Fruit fly (Drosophila melanogaster): ENCODE results near the gene CG7213.

The CG7213 gene

dm6 chr3L:8240501-8240900, at the start of gene CG7213:
CG7213 (minus strand) TSS chr3L:8240601.
- TF ChIP-seq woc (GFP tag; optimal IDR thresholded peaks at IDR 0.05) (no peak), dsf (GFP tag; optimal IDR thresholded peaks at IDR 0.05; ENCODE audit: borderline replicate concordance) (no peak), Sp1 (GFP tag; optimal IDR thresholded peaks at IDR 0.05) (no peak)

dm6 chr3L:8289336-8290258, 49.2 kb upstream of the CG7213 start, which contains the start of gene cert:
cert (minus strand) TSS chr3L:8289870.
- peak; percentile 36 for TF ChIP-seq sv (GFP tag; optimal IDR thresholded peaks at IDR 0.05)
- no peak for TF ChIP-seq Rel (GFP tag; optimal IDR thresholded peaks at IDR 0.05)
- peak; percentile 19 for TF ChIP-seq Rel (tag; optimal IDR thresholded peaks at IDR 0.05)
- no peak for TF ChIP-seq GATAd (GFP tag; optimal IDR thresholded peaks at IDR 0.05)
- TF ChIP-seq Dfd (GFP tag; optimal IDR thresholded peaks at IDR 0.05): no peak
- TF ChIP-seq usp (GFP tag; optimal IDR thresholded peaks at IDR 0.05): no peak
- TF ChIP-seq pan (optimal IDR thresholded peaks at IDR 0.05): no peak
- no peak for TF ChIP-seq dmrt93B (GFP tag; optimal IDR thresholded peaks at IDR 0.05)
- no peak for TF ChIP-seq jim (GFP tag; optimal IDR thresholded peaks at IDR 0.05)
- TF ChIP-seq tai (GFP tag; optimal IDR thresholded peaks at IDR 0.05): peak; percentile 83
- peak; percentile 32 for TF ChIP-seq OdsH (GFP tag; optimal IDR thresholded peaks at IDR 0.05)
- peak; percentile 50 for TF ChIP-seq Hnf4 (GFP tag; optimal IDR thresholded peaks at IDR 0.05)
- TF ChIP-seq Hr83 (GFP tag; optimal IDR thresholded peaks at IDR 0.05; ENCODE audit: poor library complexity, severe bottlenecking): peak; percentile 23
- TF ChIP-seq Sp1 (GFP tag; optimal IDR thresholded peaks at IDR 0.05): peak; percentile 28
- peak; percentile 39 for TF ChIP-seq fru (GFP tag; optimal IDR thresholded peaks at IDR 0.05)
- no peak for TF ChIP-seq woc (GFP tag; optimal IDR thresholded peaks at IDR 0.05)
- TF ChIP-seq psq (GFP tag; optimal IDR thresholded peaks at IDR 0.05): peak; percentile 33
- peak; percentile 44 for TF ChIP-seq br (GFP tag; optimal IDR thresholded peaks at IDR 0.05)
- no peak for TF ChIP-seq Abd-B (GFP tag; optimal IDR thresholded peaks at IDR 0.05)
- TF ChIP-seq foxo (GFP tag; optimal IDR thresholded peaks at IDR 0.05): peak in 1 of 2 experiments; percentile 54
- peak; percentile 52 for TF ChIP-seq h (GFP tag; optimal IDR thresholded peaks at IDR 0.05)
- peak; percentile 63 for TF ChIP-seq Jra (GFP tag; optimal IDR thresholded peaks at IDR 0.05)
- TF ChIP-seq rgr (GFP tag; optimal IDR thresholded peaks at IDR 0.05): peak; percentile 43
- TF ChIP-seq Hr78 (GFP tag; optimal IDR thresholded peaks at IDR 0.05): no peak
- peak; percentile 54 for TF ChIP-seq brk (GFP tag; optimal IDR thresholded peaks at IDR 0.05)
- peak; percentile 5 for TF ChIP-seq Myc (optimal IDR thresholded peaks at IDR 0.05)

DNA sequence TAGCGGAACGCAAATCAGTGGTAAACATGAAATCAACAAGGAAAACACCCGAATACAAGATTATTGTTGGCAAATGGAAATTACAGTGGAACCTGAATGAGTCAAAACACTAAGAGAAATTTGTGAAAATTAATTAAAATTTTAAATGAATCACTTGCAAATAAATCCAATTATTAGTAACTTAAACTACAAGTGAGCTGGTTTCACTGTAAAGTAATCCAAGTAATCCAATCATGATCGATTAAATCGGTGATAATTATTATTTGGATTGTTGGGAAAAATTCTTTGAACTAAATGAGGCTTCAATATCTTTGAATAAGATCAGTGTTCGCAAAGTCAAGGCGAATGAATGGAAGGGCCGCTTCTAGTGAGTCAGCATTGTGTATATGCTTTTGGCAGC, 48.0 kb upstream of the CG7213 start:
- TF ChIP-seq sv (GFP tag; optimal IDR thresholded peaks at IDR 0.05) (no peak), fru (GFP tag; optimal IDR thresholded peaks at IDR 0.05) (peak; percentile 52), psq (GFP tag; optimal IDR thresholded peaks at IDR 0.05) (peak; percentile 4), tai (GFP tag; optimal IDR thresholded peaks at IDR 0.05) (peak; percentile 37), ey (GFP tag; optimal IDR thresholded peaks at IDR 0.05) (peak; percentile 7), dsf (GFP tag; optimal IDR thresholded peaks at IDR 0.05; ENCODE audit: borderline replicate concordance) (no peak)

DNA sequence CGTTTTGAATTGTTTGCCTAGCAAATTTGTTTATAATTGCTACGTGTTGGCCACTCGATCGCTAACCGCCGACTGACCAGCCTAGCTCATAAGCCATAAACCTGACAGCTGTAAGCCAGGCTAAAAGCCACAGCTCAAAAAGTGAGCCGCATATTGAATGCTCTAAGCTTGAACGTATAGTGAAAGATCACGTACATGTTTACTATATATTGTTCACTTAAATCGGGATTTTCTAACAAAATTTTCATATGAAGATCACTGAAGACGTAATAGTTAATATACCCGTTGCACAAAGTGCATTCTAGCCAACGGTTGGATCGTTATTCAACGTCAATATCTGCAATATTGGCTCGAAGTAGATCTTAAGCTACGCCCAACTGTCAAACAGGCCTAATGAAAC, 46.0 kb upstream of the CG7213 start:
- TF ChIP-seq CrebA (GFP tag; optimal IDR thresholded peaks at IDR 0.05; ENCODE audit: borderline replicate concordance): no peak
- no peak for TF ChIP-seq fru (GFP tag; optimal IDR thresholded peaks at IDR 0.05)
- TF ChIP-seq rgr (GFP tag; optimal IDR thresholded peaks at IDR 0.05): no peak
- TF ChIP-seq sv (GFP tag; optimal IDR thresholded peaks at IDR 0.05): no peak
- no peak for TF ChIP-seq OdsH (GFP tag; optimal IDR thresholded peaks at IDR 0.05)
- TF ChIP-seq dl (GFP tag; optimal IDR thresholded peaks at IDR 0.05; ENCODE audit: insufficient read depth in 1 of 2, partially characterized antibody in 2 of 2): no peak
- no peak for TF ChIP-seq brk (GFP tag; optimal IDR thresholded peaks at IDR 0.05)
- no peak for TF ChIP-seq Abd-B (GFP tag; optimal IDR thresholded peaks at IDR 0.05)
- TF ChIP-seq Vsx2 (GFP tag; optimal IDR thresholded peaks at IDR 0.05; ENCODE audit: partially characterized antibody): no peak
- no peak for TF ChIP-seq Dfd (GFP tag; optimal IDR thresholded peaks at IDR 0.05)
- no peak for TF ChIP-seq Hnf4 (GFP tag; optimal IDR thresholded peaks at IDR 0.05)
- TF ChIP-seq Jra (GFP tag; optimal IDR thresholded peaks at IDR 0.05): no peak
- TF ChIP-seq pan (optimal IDR thresholded peaks at IDR 0.05): no peak
- TF ChIP-seq HLH106 (tag; optimal IDR thresholded peaks at IDR 0.05): no peak
- no peak for TF ChIP-seq Myc (optimal IDR thresholded peaks at IDR 0.05)
- no peak for TF ChIP-seq ey (GFP tag; optimal IDR thresholded peaks at IDR 0.05)
- no peak for TF ChIP-seq foxo (GFP tag; optimal IDR thresholded peaks at IDR 0.05)
- no peak for TF ChIP-seq CG32264 (GFP tag; optimal IDR thresholded peaks at IDR 0.05)
- TF ChIP-seq usp (GFP tag; optimal IDR thresholded peaks at IDR 0.05): no peak

Measured in whole organism, wandering third instar larva.